Worm (Caenorhabditis elegans): ENCODE measurements around the gene F14B8.5.

F14B8.5 gene

ce11 chrX:6932134-6932533 is 3.6 kb upstream of the F14B8.5 start, which contains the start of gene F14B8.6:
F14B8.6 (minus strand) TSS chrX:6932425.
- no peak for TF ChIP-seq unc-62 (GFP tag; optimal IDR thresholded peaks at IDR 0.05)

- TF ChIP-seq unc-62 (GFP tag; optimal IDR thresholded peaks at IDR 0.05) = no peak
These were observed 1.6 kb downstream of the F14B8.5 start for ce11 chrX:6926952-6927351.

- no peak for TF ChIP-seq unc-62 (GFP tag; optimal IDR thresholded peaks at IDR 0.05)
These were observed 4.0 kb downstream of the F14B8.5 start, which contains the start of gene otpl-3 for ce11 chrX:6924461-6924860. otpl-3 (minus strand) TSS chrX:6924764.

- TF ChIP-seq unc-62 (GFP tag; optimal IDR thresholded peaks at IDR 0.05) = no peak
These were observed 8.4 kb downstream of the F14B8.5 start for ce11 chrX:6920132-6920531.

ce11 chrX:6916150-6916549 is 12.4 kb downstream of the F14B8.5 start:
- no peak for TF ChIP-seq unc-62 (GFP tag; optimal IDR thresholded peaks at IDR 0.05)

ce11 chrX:6915279-6915678 is 13.2 kb downstream of the F14B8.5 start:
- no peak for TF ChIP-seq unc-62 (GFP tag; optimal IDR thresholded peaks at IDR 0.05)

- TF ChIP-seq unc-62 (GFP tag; optimal IDR thresholded peaks at IDR 0.05) = no peak
These were observed 14.5 kb downstream of the F14B8.5 start, which contains the start of gene nhx-4 for ce11 chrX:6913989-6914388. nhx-4 (plus strand) TSS chrX:6914289.

- no peak for TF ChIP-seq unc-62 (GFP tag; optimal IDR thresholded peaks at IDR 0.05)
These were observed 22.9 kb downstream of the F14B8.5 start for ce11 chrX:6905581-6905980.

- no peak for TF ChIP-seq unc-62 (GFP tag; optimal IDR thresholded peaks at IDR 0.05)
These were observed 24.3 kb downstream of the F14B8.5 start, which contains the start of gene sid-5 for ce11 chrX:6904064-6904771. sid-5 (plus strand) TSS chrX:6904721.

ce11 chrX:6902958-6903357 is 25.5 kb downstream of the F14B8.5 start:
- no peak for TF ChIP-seq unc-62 (GFP tag; optimal IDR thresholded peaks at IDR 0.05)

- no peak for TF ChIP-seq unc-62 (GFP tag; optimal IDR thresholded peaks at IDR 0.05)
These were observed 27.4 kb downstream of the F14B8.5 start, which contains the start of gene pes-23 for ce11 chrX:6901078-6901477. pes-23 (plus strand) TSS chrX:6901378.

ce11 chrX:6899848-6900247 is 28.7 kb downstream of the F14B8.5 start, which contains the start of gene F14B8.4:
F14B8.4 (minus strand) TSS chrX:6899948.
- no peak for TF ChIP-seq unc-62 (GFP tag; optimal IDR thresholded peaks at IDR 0.05)

ce11 chrX:6894104-6894503 is 34.4 kb downstream of the F14B8.5 start:
- no peak for TF ChIP-seq unc-62 (GFP tag; optimal IDR thresholded peaks at IDR 0.05)

ce11 chrX:6893074-6893473 is 35.4 kb downstream of the F14B8.5 start:
- no peak for TF ChIP-seq unc-62 (GFP tag; optimal IDR thresholded peaks at IDR 0.05)

- no peak for TF ChIP-seq unc-62 (GFP tag; optimal IDR thresholded peaks at IDR 0.05)
These were observed 39.1 kb downstream of the F14B8.5 start, which contains the start of gene unc-6 for ce11 chrX:6889374-6889773. unc-6 (plus strand) TSS chrX:6889674.

ce11 chrX:6888208-6888607 is 40.3 kb downstream of the F14B8.5 start:
- TF ChIP-seq unc-62 (GFP tag; optimal IDR thresholded peaks at IDR 0.05) = no peak

ce11 chrX:6885227-6885853 is 43.2 kb downstream of the F14B8.5 start, which contains the start of gene F41C6.7:
F41C6.7 (minus strand) TSS chrX:6885277.
- TF ChIP-seq unc-62 (GFP tag; optimal IDR thresholded peaks at IDR 0.05) = no peak

Data from whole organism, dauer.